Worm (Caenorhabditis elegans): ENCODE measurements around the gene H35N09.1.

DNA sequence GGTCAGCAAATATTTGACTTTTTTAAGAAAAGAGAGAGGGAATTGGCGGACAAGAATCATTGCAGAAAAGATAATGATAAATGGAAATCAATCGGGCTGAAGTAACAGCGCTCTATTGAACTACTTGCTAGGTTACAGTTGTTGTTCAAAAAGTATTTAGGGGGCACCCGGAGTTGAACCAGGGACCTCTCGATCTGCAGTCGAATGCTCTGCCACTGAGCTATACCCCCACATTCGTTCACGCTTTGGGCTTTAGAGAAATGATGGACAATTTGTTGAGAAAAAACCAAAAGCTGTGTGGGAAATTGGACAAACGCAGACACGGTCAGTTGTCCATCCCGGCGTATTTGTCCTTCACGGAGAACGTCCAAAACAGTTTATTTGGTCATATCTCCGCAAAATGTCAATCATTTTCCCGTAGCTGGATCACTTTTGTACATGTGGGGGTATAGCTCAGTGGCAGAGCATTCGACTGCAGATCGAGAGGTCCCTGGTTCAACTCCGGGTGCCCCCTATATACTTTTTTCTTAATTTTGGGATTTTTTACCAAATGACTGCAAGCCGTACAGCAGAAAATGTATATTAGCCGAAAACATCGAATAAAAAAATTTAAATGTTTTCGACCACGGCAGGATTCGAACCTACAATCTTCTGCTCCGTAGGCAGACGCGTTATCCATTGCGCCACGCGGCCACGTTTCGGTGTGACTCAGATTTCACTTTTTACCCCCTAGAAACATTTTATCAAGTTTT, 18.9 kb downstream of the H35N09.1 start:
- TF ChIP-seq ama-1 (optimal IDR thresholded peaks at IDR 0.05) (no peak), tbx-37 (GFP tag; conservative IDR thresholded peaks at IDR 0.05) (no peak), pes-1 (GFP tag; IDR thresholded peaks at IDR 0.05) (peak; percentile 52; the same call in 1 of the 2 replicates), ets-7 (tag; optimal IDR thresholded peaks at IDR 0.05) (no peak), hnd-1 (tag; optimal IDR thresholded peaks at IDR 0.05) (peak; percentile 36), flt-1 (GFP tag; IDR thresholded peaks at IDR 0.05) (0 out of 2 replicates have a peak, but pooled peaks have one; percentile 10), ceh-36 (tag; optimal IDR thresholded peaks at IDR 0.05) (peak; percentile 40), aly-1 (tag; optimal IDR thresholded peaks at IDR 0.05) (no peak), hmbx-1 (tag; optimal IDR thresholded peaks at IDR 0.05) (no peak), ceh-13 (GFP tag; optimal IDR thresholded peaks at IDR 0.05) (no peak), F13C5.2 (tag; optimal IDR thresholded peaks at IDR 0.05) (no peak), tbx-11 (GFP tag; IDR thresholded peaks at IDR 0.05) (0 out of 2 replicates have a peak, but pooled peaks have one; percentile 5), B0310.2 (tag; optimal IDR thresholded peaks at IDR 0.05) (no peak)

Measured in whole organism, early embryonic.